Fruit fly (Drosophila melanogaster): Measurements from ENCODE around the gene ND-B14.5A.
A peak's percentile ranks its signal among the peaks of the same experiment; 100 is the strongest.

Gene ND-B14.5A

DNA sequence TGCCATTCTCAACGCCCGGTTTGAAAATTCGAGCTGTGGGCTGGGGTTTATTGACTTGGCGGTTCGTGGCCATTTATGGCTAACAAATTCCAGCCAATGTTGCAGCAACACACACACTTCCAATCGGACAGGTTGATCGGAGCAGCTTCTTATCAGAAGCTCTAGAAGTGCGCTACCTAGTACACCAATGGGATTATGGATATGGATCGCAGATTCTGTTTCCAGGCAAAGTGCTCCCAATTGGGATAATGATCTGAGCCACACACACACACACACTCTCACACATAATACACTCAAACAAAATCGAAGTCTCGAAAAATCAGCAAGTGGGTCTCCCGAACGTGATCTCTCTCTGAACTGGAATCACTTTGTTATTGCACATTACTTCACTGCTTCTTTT is 49.3 kb downstream of the ND-B14.5A start:
- TF ChIP-seq gl (tag; optimal IDR thresholded peaks at IDR 0.05), result no peak
- no peak for TF ChIP-seq Ets98B (GFP tag; IDR thresholded peaks at IDR 0.05)
- TF ChIP-seq CG9948 (tag; optimal IDR thresholded peaks at IDR 0.05), result no peak
- no peak for TF ChIP-seq CG13204 (GFP tag; optimal IDR thresholded peaks at IDR 0.05)
- no peak for TF ChIP-seq Pif1B (GFP tag; optimal IDR thresholded peaks at IDR 0.05)
- TF ChIP-seq rn (GFP tag; IDR thresholded peaks at IDR 0.05), result no peak
- no peak for TF ChIP-seq CG10348 (GFP tag; IDR thresholded peaks at IDR 0.05)
- no peak for TF ChIP-seq CG17806 (tag; optimal IDR thresholded peaks at IDR 0.05)
- TF ChIP-seq CG14655 (GFP tag; optimal IDR thresholded peaks at IDR 0.05), result no peak
- TF ChIP-seq CG15710 (tag; optimal IDR thresholded peaks at IDR 0.05), result no peak
- TF ChIP-seq CG12605 (GFP tag; IDR thresholded peaks at IDR 0.05), result no peak
- no peak for TF ChIP-seq fd96Ca (GFP tag; IDR thresholded peaks at IDR 0.05)
- no peak for TF ChIP-seq D1 (tag; optimal IDR thresholded peaks at IDR 0.05)
- TF ChIP-seq CG32121 (GFP tag; IDR thresholded peaks at IDR 0.05), result no peak
- no peak for TF ChIP-seq EcR (GFP tag; optimal IDR thresholded peaks at IDR 0.05)
- no peak for TF ChIP-seq CG34367 (tag; optimal IDR thresholded peaks at IDR 0.05)
- no peak for TF ChIP-seq CG4496 (GFP tag; IDR thresholded peaks at IDR 0.05)
- no peak for TF ChIP-seq CG8301 (tag; optimal IDR thresholded peaks at IDR 0.05)
- no peak for TF ChIP-seq Pif1A (GFP tag; optimal IDR thresholded peaks at IDR 0.05)

DNA sequence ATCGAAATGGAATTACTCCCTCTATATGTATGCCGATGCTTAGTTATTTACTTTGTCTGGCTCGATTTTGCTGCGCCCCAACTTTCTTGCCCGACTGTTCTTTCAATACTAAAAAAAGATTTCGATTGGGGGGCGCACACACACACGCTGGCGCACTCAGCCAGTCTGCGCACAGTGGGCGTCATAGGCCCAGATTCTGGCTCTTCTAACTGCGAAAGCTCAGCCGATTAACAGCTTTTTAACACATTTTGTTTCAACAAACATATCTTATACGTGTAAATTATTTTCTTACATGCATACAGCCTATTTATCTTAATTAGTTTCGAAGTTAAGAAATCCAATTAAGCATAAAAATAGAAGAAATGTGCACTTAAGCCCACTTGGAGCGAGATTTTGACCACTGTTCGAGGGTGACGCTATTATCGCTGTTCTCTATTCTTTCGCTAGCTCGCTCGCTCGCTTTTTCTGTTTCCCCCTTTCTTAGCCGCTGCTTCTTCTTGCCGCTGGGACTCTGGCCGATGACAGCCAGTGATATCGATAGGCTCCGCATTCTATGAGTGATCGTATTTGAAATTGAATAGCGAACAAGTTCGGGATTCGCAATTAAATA is 50.0 kb downstream of the ND-B14.5A start, which contains the start of gene Vinc:
Gene Vinc, minus strand, starts transcription at position 387 of the 610 bp plus-strand sequence.
- TF ChIP-seq CG34367 (tag; optimal IDR thresholded peaks at IDR 0.05) (peak; percentile 80), gl (tag; optimal IDR thresholded peaks at IDR 0.05) (peak; percentile 85), CG8301 (tag; optimal IDR thresholded peaks at IDR 0.05) (peak; percentile 93), CG17806 (tag; optimal IDR thresholded peaks at IDR 0.05) (peak; percentile 86), CG12605 (GFP tag; IDR thresholded peaks at IDR 0.05) (peak; percentile 45; the same call in 1 of the 2 replicates), CG8159 (tag; optimal IDR thresholded peaks at IDR 0.05) (peak; percentile 94), CG4496 (GFP tag; IDR thresholded peaks at IDR 0.05) (peak; percentile 84), D1 (tag; optimal IDR thresholded peaks at IDR 0.05) (no peak), CG15710 (tag; optimal IDR thresholded peaks at IDR 0.05) (peak; percentile 79), Pif1A (GFP tag; optimal IDR thresholded peaks at IDR 0.05) (peak; percentile 92), CG13204 (GFP tag; optimal IDR thresholded peaks at IDR 0.05) (no peak), EcR (GFP tag; optimal IDR thresholded peaks at IDR 0.05) (peak; percentile 72), Snoo (tag; optimal IDR thresholded peaks at IDR 0.05) (peak; percentile 90), CG14655 (GFP tag; optimal IDR thresholded peaks at IDR 0.05) (peak; percentile 94), Ets98B (GFP tag; IDR thresholded peaks at IDR 0.05) (peak; percentile 88), CG9948 (tag; optimal IDR thresholded peaks at IDR 0.05) (peak; percentile 79), rn (GFP tag; IDR thresholded peaks at IDR 0.05) (peak; percentile 40; the same call in 1 of the 2 replicates), Pif1B (GFP tag; optimal IDR thresholded peaks at IDR 0.05) (peak; percentile 87), CG10348 (GFP tag; IDR thresholded peaks at IDR 0.05) (peak; percentile 34; the same call in 1 of the 2 replicates), CG32121 (GFP tag; IDR thresholded peaks at IDR 0.05) (peak; percentile 90), fd96Ca (GFP tag; IDR thresholded peaks at IDR 0.05) (peak; percentile 92)

All from whole organism, pupa.